Fruit fly (Drosophila melanogaster): Measurements from ENCODE around the gene loco.

loco gene

dm6 chr3R:22573590-22573989 lies 65.6 kb downstream of the loco start:
- TF ChIP-seq kah (GFP tag; optimal IDR thresholded peaks at IDR 0.05) (no peak), pros (GFP tag; optimal IDR thresholded peaks at IDR 0.05) (no peak), BtbVII (GFP tag; optimal IDR thresholded peaks at IDR 0.05) (peak; percentile 36), CG15269 (tag; optimal IDR thresholded peaks at IDR 0.05) (peak; percentile 56), Med (GFP tag) (peak; percentile 75), unc-4 (GFP tag; IDR thresholded peaks at IDR 0.05; ENCODE audit: partially characterized antibody) (no peak), CG10209 (GFP tag; optimal IDR thresholded peaks at IDR 0.05) (peak; percentile 22), CG10431 (GFP tag; optimal IDR thresholded peaks at IDR 0.05) (peak; percentile 47), CG6683 (GFP tag; optimal IDR thresholded peaks at IDR 0.05) (no peak), tll (GFP tag; optimal IDR thresholded peaks at IDR 0.05) (no peak), trh (GFP tag; optimal IDR thresholded peaks at IDR 0.05) (no peak), Sox100B (GFP tag; optimal IDR thresholded peaks at IDR 0.05) (peak; percentile 22), CG12391 (tag; optimal IDR thresholded peaks at IDR 0.05) (no peak), tio (GFP tag; optimal IDR thresholded peaks at IDR 0.05) (no peak), CG5180 (GFP tag; optimal IDR thresholded peaks at IDR 0.05) (peak; percentile 52), ato (GFP tag; IDR thresholded peaks at IDR 0.05; ENCODE audit: partially characterized antibody) (no peak), btn (GFP tag; optimal IDR thresholded peaks at IDR 0.05) (no peak), CG8765 (GFP tag; IDR thresholded peaks at IDR 0.05) (no peak), klu (GFP tag; IDR thresholded peaks at IDR 0.05) (no peak), shn (GFP tag; optimal IDR thresholded peaks at IDR 0.05) (no peak), Asciz (GFP tag; optimal IDR thresholded peaks at IDR 0.05) (peak; percentile 56), Mrtf (GFP tag; IDR thresholded peaks at IDR 0.05) (no peak), Awh (GFP tag; IDR thresholded peaks at IDR 0.05) (0 out of 2 replicates have a peak, but pooled peaks have one; percentile 33), CG2678 (tag; optimal IDR thresholded peaks at IDR 0.05) (peak; percentile 44), CG12219 (GFP tag; optimal IDR thresholded peaks at IDR 0.05) (peak; percentile 38), bsh (GFP tag; optimal IDR thresholded peaks at IDR 0.05) (peak in 1 of 2 experiments; percentile 2), CrebB (tag; optimal IDR thresholded peaks at IDR 0.05) (peak; percentile 35), CG17359 (tag; optimal IDR thresholded peaks at IDR 0.05) (peak; percentile 39), CG12769 (tag; optimal IDR thresholded peaks at IDR 0.05) (peak; percentile 6), Atf3 (GFP tag; optimal IDR thresholded peaks at IDR 0.05) (no peak), fd64A (GFP tag; optimal IDR thresholded peaks at IDR 0.05) (peak; percentile 25), CG31224 (GFP tag; IDR thresholded peaks at IDR 0.05) (no peak), ttk (GFP tag; IDR thresholded peaks at IDR 0.05) (no peak), fd3F (GFP tag; optimal IDR thresholded peaks at IDR 0.05) (peak; percentile 17), CG6854 (GFP tag; optimal IDR thresholded peaks at IDR 0.05) (no peak), CG11504 (tag; optimal IDR thresholded peaks at IDR 0.05) (no peak), her (GFP tag; optimal IDR thresholded peaks at IDR 0.05) (no peak), cg (GFP tag; optimal IDR thresholded peaks at IDR 0.05) (no peak), CG12236 (GFP tag; optimal IDR thresholded peaks at IDR 0.05) (no peak), lab (GFP tag; optimal IDR thresholded peaks at IDR 0.05) (peak; percentile 51), ftz-f1 (GFP tag; optimal IDR thresholded peaks at IDR 0.05) (no peak), ssp (GFP tag; IDR thresholded peaks at IDR 0.05) (no peak), gce (GFP tag; IDR thresholded peaks at IDR 0.05) (no peak), CG7745 (tag; optimal IDR thresholded peaks at IDR 0.05) (no peak), CG2202 (tag; optimal IDR thresholded peaks at IDR 0.05) (peak; percentile 5), HHEX (GFP tag; optimal IDR thresholded peaks at IDR 0.05) (peak; percentile 9), HLH54F (GFP tag; optimal IDR thresholded peaks at IDR 0.05) (no peak), Jarid2 (GFP tag; optimal IDR thresholded peaks at IDR 0.05) (no peak), CG7963 (GFP tag; IDR thresholded peaks at IDR 0.05; ENCODE audit: partially characterized antibody) (no peak), Hsf (GFP tag; optimal IDR thresholded peaks at IDR 0.05) (no peak)
